Fruit fly (Drosophila melanogaster): ENCODE measurements around the gene side-VII.

side-VII gene

DNA sequence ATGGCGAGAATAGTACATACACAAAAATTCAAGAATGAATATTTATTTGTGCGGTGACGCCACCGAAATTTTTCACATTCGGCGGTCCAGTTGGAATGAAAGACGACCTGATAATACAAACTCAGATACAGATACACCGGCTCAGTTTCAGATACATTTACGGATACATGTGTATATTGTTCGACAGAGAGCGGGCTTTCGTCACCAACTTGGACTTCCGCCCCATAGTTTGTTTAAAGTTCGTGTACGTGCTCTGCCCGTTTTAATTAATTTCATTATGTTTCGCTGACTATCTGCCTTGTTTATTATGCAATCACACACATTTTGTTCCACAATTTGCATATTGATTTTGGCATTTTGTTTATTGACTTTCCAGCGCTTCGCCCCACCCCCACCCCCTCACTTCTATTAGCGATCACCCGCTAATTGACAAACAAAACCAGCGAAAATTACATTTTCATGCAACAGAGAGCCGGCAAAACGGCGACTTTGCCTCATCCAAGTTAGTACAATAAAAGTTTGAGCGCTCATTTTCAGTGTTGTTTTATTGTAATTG is 38.6 kb downstream of the side-VII start (continued):
- TF ChIP-seq Bdp1 (GFP tag; optimal IDR thresholded peaks at IDR 0.05) (peak; percentile 5), kah (GFP tag; optimal IDR thresholded peaks at IDR 0.05) (no peak), CG2889 (GFP tag; IDR thresholded peaks at IDR 0.05) (no peak), tx (GFP tag; optimal IDR thresholded peaks at IDR 0.05) (peak; percentile 9), Hr3 (GFP tag; optimal IDR thresholded peaks at IDR 0.05) (no peak), CG10654 (GFP tag; optimal IDR thresholded peaks at IDR 0.05) (no peak), CG11723 (GFP tag; optimal IDR thresholded peaks at IDR 0.05) (no peak), mam (GFP tag; optimal IDR thresholded peaks at IDR 0.05) (peak; percentile 21), CG10321 (GFP tag; IDR thresholded peaks at IDR 0.05) (no peak), CG12942 (GFP tag; optimal IDR thresholded peaks at IDR 0.05) (peak; percentile 44), CG12769 (tag; optimal IDR thresholded peaks at IDR 0.05) (peak; percentile 57), tgo (GFP tag; IDR thresholded peaks at IDR 0.05) (no peak), CG5245 (GFP tag; optimal IDR thresholded peaks at IDR 0.05) (no peak), Dref (GFP tag; IDR thresholded peaks at IDR 0.05) (no peak), Med (GFP tag) (peak; percentile 80), Tbp (GFP tag; optimal IDR thresholded peaks at IDR 0.05) (no peak), CG34224 (GFP tag; IDR thresholded peaks at IDR 0.05; ENCODE audit: partially characterized antibody) (no peak), CHES-1-like (GFP tag; optimal IDR thresholded peaks at IDR 0.05) (peak; percentile 42), Oli (tag; optimal IDR thresholded peaks at IDR 0.05) (peak; percentile 17), tll (GFP tag; optimal IDR thresholded peaks at IDR 0.05) (no peak), CG5180 (GFP tag; optimal IDR thresholded peaks at IDR 0.05) (peak; percentile 45), Camta (GFP tag; optimal IDR thresholded peaks at IDR 0.05) (no peak), CG17385 (GFP tag; optimal IDR thresholded peaks at IDR 0.05) (peak; percentile 14), mirr (GFP tag; optimal IDR thresholded peaks at IDR 0.05) (peak; percentile 86), CG17359 (tag; optimal IDR thresholded peaks at IDR 0.05) (peak; percentile 51), cas (GFP tag; IDR thresholded peaks at IDR 0.05) (no peak), trem (tag; optimal IDR thresholded peaks at IDR 0.05) (no peak), insv (GFP tag; optimal IDR thresholded peaks at IDR 0.05) (no peak), sens-2 (GFP tag; IDR thresholded peaks at IDR 0.05) (no peak), CG18011 (GFP tag; optimal IDR thresholded peaks at IDR 0.05) (no peak), CG2120 (GFP tag; optimal IDR thresholded peaks at IDR 0.05) (peak; percentile 38), H15 (GFP tag; IDR thresholded peaks at IDR 0.05) (no peak), Atf-2 (GFP tag; optimal IDR thresholded peaks at IDR 0.05) (no peak), CG9437 (GFP tag; optimal IDR thresholded peaks at IDR 0.05) (no peak), fd102C (GFP tag; optimal IDR thresholded peaks at IDR 0.05) (no peak), CG10431 (GFP tag; optimal IDR thresholded peaks at IDR 0.05) (no peak), CG15696 (tag; optimal IDR thresholded peaks at IDR 0.05) (no peak), dan (GFP tag; IDR thresholded peaks at IDR 0.05) (no peak), CG16813 (GFP tag; IDR thresholded peaks at IDR 0.05; ENCODE audit: partially characterized antibody) (no peak), CG17186 (GFP tag; optimal IDR thresholded peaks at IDR 0.05) (no peak), croc (GFP tag; conservative IDR thresholded peaks at IDR 0.05) (no peak), CG14050 (GFP tag; IDR thresholded peaks at IDR 0.05) (no peak), CG10565 (GFP tag; optimal IDR thresholded peaks at IDR 0.05) (no peak), CG10979 (tag; optimal IDR thresholded peaks at IDR 0.05) (no peak), Deaf1 (tag; optimal IDR thresholded peaks at IDR 0.05) (no peak), CG4730 (GFP tag; IDR thresholded peaks at IDR 0.05) (no peak), pho (GFP tag; optimal IDR thresholded peaks at IDR 0.05) (peak; percentile 44), ro (GFP tag; IDR thresholded peaks at IDR 0.05) (no peak), D (optimal IDR thresholded peaks at IDR 0.05) (no peak), D (GFP tag; optimal IDR thresholded peaks at IDR 0.05) (no peak), Nf-YB (GFP tag; optimal IDR thresholded peaks at IDR 0.05) (peak; percentile 8)

Measured in whole organism, embryonic.